Fruit fly (Drosophila melanogaster) whole organism, pupa: ENCODE results near the gene sp3.

Experiments used
- CG12605 ChIP-seq: fragments of 200-800 bp; sonication (Bioruptor generic); IDR thresholded peaks from 2 replicates; pipeline ENCODE4 v1.3.6; 2022; ENCODE audit warnings: missing biosample characterization, missing genetic modification characterization
- CG13204 ChIP-seq: fragments of 200-800 bp; sonication (Bioruptor generic); optimal IDR thresholded peaks from 2 replicates; lab custom pipeline; 2018; ENCODE audit warnings: missing biosample characterization, mild to moderate bottlenecking, missing genetic modification characterization, moderate library complexity
- CG9948 ChIP-seq: fragments of 200-800 bp; sonication (Bioruptor generic); optimal IDR thresholded peaks from 2 replicates; lab custom pipeline; 2018; ENCODE audit warnings: missing biosample characterization, mild to moderate bottlenecking, missing genetic modification characterization, moderate library complexity
- EcR ChIP-seq: fragments of 200-800 bp; sonication (Bioruptor generic); optimal IDR thresholded peaks from 3 replicates; lab custom pipeline; 2019; ENCODE audit warnings: missing biosample characterization, missing genetic modification characterization, mild to moderate bottlenecking, moderate library complexity, missing genetic modification reagents
- Snoo ChIP-seq: fragments of 200-800 bp; sonication (Bioruptor generic); optimal IDR thresholded peaks from 3 replicates; lab custom pipeline; 2017; ENCODE audit warnings: missing biosample characterization, mild to moderate bottlenecking, missing genetic modification characterization, inconsistent platforms
- rn ChIP-seq: fragments of 200-800 bp; sonication (Bioruptor generic); IDR thresholded peaks from 2 replicates; pipeline ENCODE4 v1.3.6; 2022; ENCODE audit warnings: missing biosample characterization, missing genetic modification characterization

- TF ChIP-seq CG9948 (tag; lab: Kevin White, UChicago) (no peak), CG12605 (GFP tag; lab: Robert Waterston, UW) (no peak), EcR (GFP tag; lab: Kevin White, UChicago) (no peak), CG13204 (GFP tag; lab: Kevin White, UChicago) (no peak), rn (no peak), Snoo (tag; lab: Kevin White, UChicago) (no peak)
Observed at dm6 chr3R:21551565-21551964, 30.8 kb downstream of the sp3 start.
